Worm (Caenorhabditis elegans): ENCODE data around the gene nspa-8.
A peak's percentile ranks its signal among the peaks of the same experiment; 100 is the strongest.

DNA sequence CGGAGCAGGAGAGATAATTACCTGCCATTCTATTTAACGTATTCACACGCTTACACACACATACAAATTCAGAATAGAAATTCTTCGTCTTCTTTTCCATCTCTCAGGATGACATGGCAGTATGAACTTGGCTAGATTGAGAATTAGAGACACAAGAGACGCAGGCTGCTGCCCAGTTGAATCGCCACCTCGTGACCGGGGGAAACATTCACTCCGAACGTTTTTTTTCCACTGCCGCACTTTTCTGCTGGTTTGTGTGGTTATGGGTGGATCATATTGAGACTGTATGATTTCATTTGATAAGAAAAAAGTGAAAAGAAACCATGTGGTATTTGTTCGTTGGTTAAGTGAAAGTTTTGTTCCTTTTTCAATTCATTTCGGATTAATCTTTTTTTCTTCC is 22.8 kb upstream of the nspa-8 start:
- TF ChIP-seq pha-4 (tag; optimal IDR thresholded peaks at IDR 0.05) (peak; percentile 81), lin-15B (tag; optimal IDR thresholded peaks at IDR 0.05) (peak; percentile 5), nhr-25 (tag; optimal IDR thresholded peaks at IDR 0.05) (peak; percentile 70), nhr-28 (tag; optimal IDR thresholded peaks at IDR 0.05) (no peak), nhr-23 (tag; optimal IDR thresholded peaks at IDR 0.05) (peak; percentile 85)
